Fruit fly (Drosophila melanogaster) whole organism, pupa: Measurements from ENCODE around the gene CG14111.

Experiments
- CG14655 ChIP-seq: fragments of 200-800 bp; sonication (Bioruptor generic); optimal IDR thresholded peaks from 3 replicates; lab custom pipeline; 2017; ENCODE audit warnings: mild to moderate bottlenecking, missing biosample characterization, missing genetic modification reagents, missing genetic modification characterization
- CG17806 ChIP-seq: fragments of 200-800 bp; sonication (Bioruptor generic); optimal IDR thresholded peaks from 2 replicates; lab custom pipeline; 2018; ENCODE audit warnings: missing biosample characterization, mild to moderate bottlenecking, missing genetic modification characterization, moderate library complexity
- CG34367 ChIP-seq: fragments of 200-800 bp; sonication (Bioruptor generic); optimal IDR thresholded peaks from 2 replicates; lab custom pipeline; 2018; ENCODE audit warnings: missing biosample characterization, mild to moderate bottlenecking, missing genetic modification characterization
- CG9948 ChIP-seq: fragments of 200-800 bp; sonication (Bioruptor generic); optimal IDR thresholded peaks from 2 replicates; lab custom pipeline; 2018; ENCODE audit warnings: missing biosample characterization, mild to moderate bottlenecking, missing genetic modification characterization, moderate library complexity
- EcR ChIP-seq: fragments of 200-800 bp; sonication (Bioruptor generic); optimal IDR thresholded peaks from 3 replicates; lab custom pipeline; 2019; ENCODE audit warnings: missing biosample characterization, missing genetic modification characterization, mild to moderate bottlenecking, moderate library complexity, missing genetic modification reagents
- Ets98B ChIP-seq: fragments of 200-800 bp; sonication (Bioruptor generic); IDR thresholded peaks from 2 replicates; pipeline ENCODE4 v1.3.6; 2022; ENCODE audit warnings: missing biosample characterization, missing genetic modification characterization
- Pif1A ChIP-seq: fragments of 200-800 bp; sonication (Bioruptor generic); optimal IDR thresholded peaks from 3 replicates; lab custom pipeline; 2016; ENCODE audit warnings: missing biosample characterization, missing genetic modification characterization
- gl ChIP-seq: fragments of 200-800 bp; sonication (Bioruptor generic); optimal IDR thresholded peaks from 2 replicates; lab custom pipeline; 2018; ENCODE audit warnings: missing biosample characterization, mild to moderate bottlenecking, missing genetic modification characterization
- rn ChIP-seq: fragments of 200-800 bp; sonication (Bioruptor generic); IDR thresholded peaks from 2 replicates; pipeline ENCODE4 v1.3.6; 2022; ENCODE audit warnings: missing biosample characterization, missing genetic modification characterization

DNA sequence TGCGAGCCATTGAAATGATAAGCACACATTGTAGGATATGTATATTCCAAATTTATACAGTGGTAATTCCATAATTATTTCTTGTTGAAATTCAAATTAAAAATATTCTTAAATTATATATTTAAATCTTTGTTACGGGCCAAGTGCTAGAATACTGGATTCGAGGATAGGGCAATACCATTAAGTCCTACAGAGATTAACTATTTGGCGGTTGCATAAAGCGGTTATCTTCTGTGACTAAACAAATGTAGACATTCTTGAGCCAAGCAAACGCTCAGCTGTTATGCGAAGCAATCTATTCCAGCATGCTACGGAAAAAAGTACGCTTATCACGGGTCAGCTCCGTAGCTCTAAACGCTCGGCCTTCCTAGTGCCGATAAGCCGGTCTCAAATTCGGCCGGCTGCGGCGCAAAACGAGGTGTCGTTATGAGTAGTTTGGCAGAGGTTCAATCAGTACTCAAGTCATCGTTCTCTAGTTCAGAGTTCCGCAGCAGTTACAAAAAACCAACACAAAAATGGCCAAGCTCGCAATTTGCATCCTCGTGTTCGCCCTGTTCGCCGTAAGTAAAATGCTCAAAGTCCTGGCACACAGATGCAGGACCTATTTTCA lies 21.6 kb upstream of the CG14111 start, which contains the start of gene Nplp2:
- TF ChIP-seq CG14655 (GFP tag; lab: Kevin White, UChicago) = no peak
- no peak for TF ChIP-seq gl (tag; lab: Kevin White, UChicago)
- no peak for TF ChIP-seq CG17806
- no peak for TF ChIP-seq EcR (GFP tag; lab: Kevin White, UChicago)
- no peak for TF ChIP-seq rn
- no peak for TF ChIP-seq Pif1A (GFP tag; lab: Kevin White, UChicago)
- no peak for TF ChIP-seq CG34367
- TF ChIP-seq Ets98B = no peak
- no peak for TF ChIP-seq CG9948
